Worm (Caenorhabditis elegans): ENCODE data around the gene sri-53.
"Not testable (repeated sequence)": the region's sequence is repeated elsewhere in the genome, so short reads cannot be mapped to it uniquely, and the experiment has no call there.

The sri-53 gene

ce11 chrII:3215762-3216161, 13.3 kb upstream of the sri-53 start, which contains the start of gene ZC239.3:
TSS of gene ZC239.3 (plus strand) at chrII:3216062.
- TF ChIP-seq elt-3, snpc-4, lsy-2 (tag; optimal IDR thresholded peaks at IDR 0.05): not testable (repeated sequence)

DNA sequence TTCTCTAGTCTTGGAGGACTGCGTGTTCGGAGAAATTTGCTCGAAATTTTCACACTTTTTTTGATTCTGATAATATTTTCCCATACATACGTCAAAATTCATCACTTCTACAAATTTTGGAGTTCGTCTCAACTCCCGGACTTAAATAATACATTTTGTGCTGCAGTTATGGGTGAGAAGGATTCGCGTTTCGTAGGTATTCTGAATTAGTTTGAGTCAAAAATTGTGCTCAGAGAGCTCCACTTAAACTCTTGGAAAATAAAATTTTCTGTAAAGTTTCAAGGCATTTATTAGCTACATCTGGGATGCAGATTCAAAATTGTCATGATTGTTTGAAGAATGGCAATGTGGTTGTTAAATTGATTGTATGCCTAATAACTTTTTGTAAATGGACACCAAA, 11.5 kb upstream of the sri-53 start, which contains the start of gene ZC239.4:
TSS of gene ZC239.4 (plus strand) at position 301 of the 400 bp plus-strand sequence.
- no peak for TF ChIP-seq hlh-1 (tag; optimal IDR thresholded peaks at IDR 0.05)
- no peak for TF ChIP-seq ces-1 (GFP tag; optimal IDR thresholded peaks at IDR 0.05)
- TF ChIP-seq zip-8 (tag; optimal IDR thresholded peaks at IDR 0.05) = no peak
- TF ChIP-seq cnd-1 (tag; optimal IDR thresholded peaks at IDR 0.05) = no peak
- no peak for TF ChIP-seq nhr-2 (tag; optimal IDR thresholded peaks at IDR 0.05)
- TF ChIP-seq mep-1 (tag; optimal IDR thresholded peaks at IDR 0.05) = no peak
- no peak for TF ChIP-seq elt-3 (tag; optimal IDR thresholded peaks at IDR 0.05)
- no peak for TF ChIP-seq sptf-1 (tag; optimal IDR thresholded peaks at IDR 0.05)
- no peak for TF ChIP-seq unc-62 (GFP tag; optimal IDR thresholded peaks at IDR 0.05)
- no peak for TF ChIP-seq elt-1 (tag; optimal IDR thresholded peaks at IDR 0.05; ENCODE audit: borderline replicate concordance, insufficient read depth)
- TF ChIP-seq unc-120 (tag; optimal IDR thresholded peaks at IDR 0.05; ENCODE audit: poor library complexity, severe bottlenecking) = no peak
- TF ChIP-seq M03D4.4 (tag; optimal IDR thresholded peaks at IDR 0.05) = no peak
- no peak for TF ChIP-seq ceh-43 (GFP tag; optimal IDR thresholded peaks at IDR 0.05)
- no peak for TF ChIP-seq drap-1 (GFP tag; optimal IDR thresholded peaks at IDR 0.05)
- no peak for TF ChIP-seq lin-32 (GFP tag; optimal IDR thresholded peaks at IDR 0.05)

DNA sequence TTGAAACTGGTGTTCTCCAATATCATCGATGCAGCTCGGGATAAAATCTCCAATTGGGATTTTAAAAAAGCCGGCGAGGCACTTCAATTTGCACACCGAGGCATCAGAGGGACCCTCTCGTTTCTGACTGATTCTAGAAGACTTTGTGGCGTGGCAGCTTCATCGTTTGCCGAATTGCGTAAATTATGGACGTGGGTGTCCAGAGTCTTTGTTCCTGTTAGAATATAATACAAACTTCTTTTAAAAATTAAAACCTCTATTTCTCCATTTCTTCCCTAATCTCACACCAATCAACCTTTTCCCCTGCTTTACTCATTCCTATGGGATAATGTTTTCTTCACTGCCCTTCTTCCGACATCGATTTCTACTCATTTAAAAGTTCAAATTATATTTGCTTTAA, 7.9 kb upstream of the sri-53 start, which contains the start of gene ZC239.5:
TSS of gene ZC239.5 (plus strand) at position 301 of the 400 bp plus-strand sequence.
- TF ChIP-seq lin-13 (tag; optimal IDR thresholded peaks at IDR 0.05) = no peak
- TF ChIP-seq ces-1 (GFP tag; optimal IDR thresholded peaks at IDR 0.05) = no peak
- TF ChIP-seq sem-2 (GFP tag; optimal IDR thresholded peaks at IDR 0.05) = no peak
- no peak for TF ChIP-seq ceh-39 (tag; optimal IDR thresholded peaks at IDR 0.05)
- no peak for TF ChIP-seq nhr-2 (tag; optimal IDR thresholded peaks at IDR 0.05)
- no peak for TF ChIP-seq nhr-76 (tag; optimal IDR thresholded peaks at IDR 0.05)
- no peak for TF ChIP-seq elt-1 (tag; optimal IDR thresholded peaks at IDR 0.05; ENCODE audit: borderline replicate concordance, insufficient read depth)
- no peak for TF ChIP-seq mls-2 (tag; optimal IDR thresholded peaks at IDR 0.05)
- no peak for TF ChIP-seq ceh-83 (GFP tag; optimal IDR thresholded peaks at IDR 0.05)
- no peak for TF ChIP-seq lin-32 (GFP tag; optimal IDR thresholded peaks at IDR 0.05)
- no peak for TF ChIP-seq mab-5 (tag; optimal IDR thresholded peaks at IDR 0.05)
- TF ChIP-seq elt-3 (tag; optimal IDR thresholded peaks at IDR 0.05) = no peak
- no peak for TF ChIP-seq ham-2 (GFP tag; optimal IDR thresholded peaks at IDR 0.05)
- no peak for TF ChIP-seq tbx-8 (GFP tag; optimal IDR thresholded peaks at IDR 0.05)
- no peak for TF ChIP-seq ceh-43 (GFP tag; optimal IDR thresholded peaks at IDR 0.05)
- TF ChIP-seq M03D4.4 (tag; optimal IDR thresholded peaks at IDR 0.05) = no peak

DNA sequence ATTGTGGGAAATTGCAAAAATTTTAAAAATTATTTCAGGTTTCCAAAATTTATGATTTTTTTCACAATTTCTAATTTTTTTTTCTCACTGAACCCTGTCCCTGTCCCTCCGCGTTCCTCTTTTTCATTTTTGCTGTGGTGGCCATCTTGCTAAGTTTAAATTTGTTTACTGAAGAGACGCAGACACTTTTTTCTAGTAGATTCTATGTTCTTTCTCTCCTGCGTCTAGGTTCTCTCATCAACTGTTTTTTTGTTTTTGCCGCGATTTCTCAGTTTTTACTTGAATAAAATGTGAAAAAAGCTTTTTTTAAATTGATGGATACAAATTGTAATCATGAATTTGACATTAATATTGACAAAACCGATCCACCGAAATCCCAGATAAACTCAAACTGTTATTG, 6.8 kb upstream of the sri-53 start, which contains the start of gene ZC239.6:
TSS of gene ZC239.6 (plus strand) at position 381 of the 400 bp plus-strand sequence.
- TF ChIP-seq elt-3 (tag; optimal IDR thresholded peaks at IDR 0.05) (no peak), nhr-12 (tag; optimal IDR thresholded peaks at IDR 0.05) (no peak), mep-1 (tag; optimal IDR thresholded peaks at IDR 0.05) (no peak), nhr-76 (tag; optimal IDR thresholded peaks at IDR 0.05) (no peak), ztf-11 (tag; optimal IDR thresholded peaks at IDR 0.05) (no peak), snpc-4 (tag; optimal IDR thresholded peaks at IDR 0.05) (no peak), unc-62 (GFP tag; optimal IDR thresholded peaks at IDR 0.05) (no peak), ham-2 (GFP tag; optimal IDR thresholded peaks at IDR 0.05) (no peak), ceh-83 (GFP tag; optimal IDR thresholded peaks at IDR 0.05) (no peak), nhr-28 (tag; optimal IDR thresholded peaks at IDR 0.05) (no peak), sem-2 (GFP tag; optimal IDR thresholded peaks at IDR 0.05) (no peak), drap-1 (GFP tag; optimal IDR thresholded peaks at IDR 0.05) (no peak), pha-4 (tag; optimal IDR thresholded peaks at IDR 0.05) (no peak)

DNA sequence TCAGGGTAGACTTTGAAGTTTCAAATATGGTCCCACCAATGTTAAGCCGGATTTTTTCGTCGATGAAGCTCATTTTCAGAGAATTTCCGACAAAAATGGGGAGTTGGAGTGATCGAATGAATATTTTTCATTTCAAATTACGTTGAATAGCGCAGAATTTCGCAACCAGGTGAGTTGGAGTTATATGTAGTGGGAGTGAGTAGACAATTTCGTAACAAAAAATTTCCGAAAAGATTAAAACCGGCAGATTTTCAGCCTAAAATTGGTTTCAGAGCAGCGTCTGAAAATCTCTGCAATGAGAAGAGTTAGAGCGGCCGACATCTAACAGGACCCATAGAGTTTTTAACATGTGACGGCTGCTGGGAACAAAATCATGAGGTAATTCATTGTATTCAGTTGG, 6.3 kb upstream of the sri-53 start, which contains the start of gene sdz-35:
TSS of gene sdz-35 (minus strand) at position 101 of the 400 bp plus-strand sequence.
- no peak for TF ChIP-seq ceh-83 (GFP tag; optimal IDR thresholded peaks at IDR 0.05)
- no peak for TF ChIP-seq bed-3 (GFP tag; optimal IDR thresholded peaks at IDR 0.05)
- no peak for TF ChIP-seq ham-2 (GFP tag; optimal IDR thresholded peaks at IDR 0.05)
- no peak for TF ChIP-seq unc-62 (GFP tag; optimal IDR thresholded peaks at IDR 0.05)
- TF ChIP-seq lin-32 (GFP tag; optimal IDR thresholded peaks at IDR 0.05) = no peak

Measured in whole organism, mixed stage, embryonic.